Fruit fly (Drosophila melanogaster) whole organism, pupa: ENCODE results near the gene CG1983.

Source experiments
- CG10348 ChIP-seq: fragments of 200-800 bp; sonication (Bioruptor generic); IDR thresholded peaks from 2 replicates; pipeline ENCODE4 v1.3.6; 2022; ENCODE audit warnings: missing biosample characterization, missing genetic modification characterization
- CG12605 ChIP-seq: fragments of 200-800 bp; sonication (Bioruptor generic); IDR thresholded peaks from 2 replicates; pipeline ENCODE4 v1.3.6; 2022; ENCODE audit warnings: missing biosample characterization, missing genetic modification characterization
- CG13204 ChIP-seq: fragments of 200-800 bp; sonication (Bioruptor generic); optimal IDR thresholded peaks from 2 replicates; lab custom pipeline; 2018; ENCODE audit warnings: missing biosample characterization, mild to moderate bottlenecking, missing genetic modification characterization, moderate library complexity
- CG14655 ChIP-seq: fragments of 200-800 bp; sonication (Bioruptor generic); optimal IDR thresholded peaks from 3 replicates; lab custom pipeline; 2017; ENCODE audit warnings: mild to moderate bottlenecking, missing biosample characterization, missing genetic modification reagents, missing genetic modification characterization
- CG15710 ChIP-seq: fragments of 200-800 bp; sonication (Bioruptor generic); optimal IDR thresholded peaks from 2 replicates; lab custom pipeline; 2018; ENCODE audit warnings: missing biosample characterization, mild to moderate bottlenecking, missing genetic modification characterization, moderate library complexity
- CG17806 ChIP-seq: fragments of 200-800 bp; sonication (Bioruptor generic); optimal IDR thresholded peaks from 2 replicates; lab custom pipeline; 2018; ENCODE audit warnings: missing biosample characterization, mild to moderate bottlenecking, missing genetic modification characterization, moderate library complexity
- CG32121 ChIP-seq: fragments of 200-800 bp; sonication (Bioruptor generic); IDR thresholded peaks from 2 replicates; pipeline ENCODE4 v1.3.6; 2022; ENCODE audit warnings: missing biosample characterization, missing genetic modification characterization
- CG34367 ChIP-seq: fragments of 200-800 bp; sonication (Bioruptor generic); optimal IDR thresholded peaks from 2 replicates; lab custom pipeline; 2018; ENCODE audit warnings: missing biosample characterization, mild to moderate bottlenecking, missing genetic modification characterization
- CG4496 ChIP-seq: fragments of 200-800 bp; sonication (Bioruptor generic); IDR thresholded peaks from 3 replicates; pipeline ENCODE4 v1.3.6; 2022; ENCODE audit warnings: missing biosample characterization, missing genetic modification characterization
- CG8159 ChIP-seq: fragments of 200-800 bp; sonication (Bioruptor generic); optimal IDR thresholded peaks from 3 replicates; lab custom pipeline; 2018; ENCODE audit warnings: missing biosample characterization, mild to moderate bottlenecking, missing genetic modification characterization, moderate library complexity
- CG8301 ChIP-seq: fragments of 200-800 bp; sonication (Bioruptor generic); optimal IDR thresholded peaks from 2 replicates; lab custom pipeline; 2018; ENCODE audit warnings: missing biosample characterization, mild to moderate bottlenecking, missing genetic modification characterization
- CG9948 ChIP-seq: fragments of 200-800 bp; sonication (Bioruptor generic); optimal IDR thresholded peaks from 2 replicates; lab custom pipeline; 2018; ENCODE audit warnings: missing biosample characterization, mild to moderate bottlenecking, missing genetic modification characterization, moderate library complexity
- D1 ChIP-seq: fragments of 200-800 bp; sonication (Bioruptor generic); optimal IDR thresholded peaks from 2 replicates; lab custom pipeline; 2018; ENCODE audit warnings: missing biosample characterization, mild to moderate bottlenecking, missing genetic modification characterization, moderate library complexity
- EcR ChIP-seq: fragments of 200-800 bp; sonication (Bioruptor generic); optimal IDR thresholded peaks from 3 replicates; lab custom pipeline; 2019; ENCODE audit warnings: missing biosample characterization, missing genetic modification characterization, mild to moderate bottlenecking, moderate library complexity, missing genetic modification reagents
- Ets98B ChIP-seq: fragments of 200-800 bp; sonication (Bioruptor generic); IDR thresholded peaks from 2 replicates; pipeline ENCODE4 v1.3.6; 2022; ENCODE audit warnings: missing biosample characterization, missing genetic modification characterization
- Pif1A ChIP-seq: fragments of 200-800 bp; sonication (Bioruptor generic); optimal IDR thresholded peaks from 3 replicates; lab custom pipeline; 2016; ENCODE audit warnings: missing biosample characterization, missing genetic modification characterization
- Pif1B ChIP-seq: fragments of 200-800 bp; sonication (Bioruptor generic); optimal IDR thresholded peaks from 3 replicates; lab custom pipeline; 2016; ENCODE audit warnings: missing biosample characterization, missing genetic modification characterization
- Snoo ChIP-seq: fragments of 200-800 bp; sonication (Bioruptor generic); optimal IDR thresholded peaks from 3 replicates; lab custom pipeline; 2017; ENCODE audit warnings: missing biosample characterization, mild to moderate bottlenecking, missing genetic modification characterization, inconsistent platforms
- fd96Ca ChIP-seq: fragments of 200-800 bp; sonication (Bioruptor generic); IDR thresholded peaks from 3 replicates; pipeline ENCODE4 v1.3.6; 2022; ENCODE audit warnings: missing biosample characterization, missing genetic modification characterization
- gl ChIP-seq: fragments of 200-800 bp; sonication (Bioruptor generic); optimal IDR thresholded peaks from 2 replicates; lab custom pipeline; 2018; ENCODE audit warnings: missing biosample characterization, mild to moderate bottlenecking, missing genetic modification characterization
- rn ChIP-seq: fragments of 200-800 bp; sonication (Bioruptor generic); IDR thresholded peaks from 2 replicates; pipeline ENCODE4 v1.3.6; 2022; ENCODE audit warnings: missing biosample characterization, missing genetic modification characterization

The CG1983 gene

dm6 chr3R:30175045-30175589 lies 2.4 kb downstream of the CG1983 start:
- no peak for TF ChIP-seq rn (GFP tag; lab: Robert Waterston, UW)
- no peak for TF ChIP-seq EcR (GFP tag; lab: Kevin White, UChicago)
- TF ChIP-seq CG8301 (tag; lab: Kevin White, UChicago): no peak
- no peak for TF ChIP-seq Ets98B (GFP tag; lab: Robert Waterston, UW)
- no peak for TF ChIP-seq Snoo (tag; lab: Kevin White, UChicago)
- no peak for TF ChIP-seq CG32121 (GFP tag; lab: Robert Waterston, UW)
- TF ChIP-seq CG34367: no peak
- no peak for TF ChIP-seq Pif1A (GFP tag; lab: Kevin White, UChicago)
- no peak for TF ChIP-seq gl (tag; lab: Kevin White, UChicago)
- no peak for TF ChIP-seq CG13204
- TF ChIP-seq CG12605 (GFP tag; lab: Robert Waterston, UW): no peak
- no peak for TF ChIP-seq CG4496 (GFP tag; lab: Robert Waterston, UW)
- TF ChIP-seq CG14655 (GFP tag; lab: Kevin White, UChicago): no peak

dm6 chr3R:30174160-30175002 lies 3.1 kb downstream of the CG1983 start, which contains the start of gene Mlc2:
Gene Mlc2 (minus strand): TSS chr3R:30174551.
- no peak for TF ChIP-seq CG17806
- no peak for TF ChIP-seq CG15710 (tag; lab: Kevin White, UChicago)
- no peak for TF ChIP-seq CG32121 (GFP tag; lab: Robert Waterston, UW)
- no peak for TF ChIP-seq CG8159 (tag; lab: Kevin White, UChicago)
- TF ChIP-seq D1 (tag; lab: Kevin White, UChicago): no peak

- TF ChIP-seq CG10348 (GFP tag; lab: Robert Waterston, UW): peak; percentile 59
- TF ChIP-seq Pif1A (GFP tag; lab: Kevin White, UChicago): peak; percentile 86
- peak; percentile 93 for TF ChIP-seq CG32121 (GFP tag; lab: Robert Waterston, UW)
- TF ChIP-seq CG12605 (GFP tag; lab: Robert Waterston, UW): peak; percentile 90
- peak; percentile 70 for TF ChIP-seq CG15710 (tag; lab: Kevin White, UChicago)
- peak; percentile 95 for TF ChIP-seq Ets98B (GFP tag; lab: Robert Waterston, UW)
- peak; percentile 80 for TF ChIP-seq CG8301 (tag; lab: Kevin White, UChicago)
- TF ChIP-seq EcR (GFP tag; lab: Kevin White, UChicago): peak; percentile 27
- peak; percentile 96 for TF ChIP-seq CG4496 (GFP tag; lab: Robert Waterston, UW)
- TF ChIP-seq CG14655 (GFP tag; lab: Kevin White, UChicago): peak; percentile 86
- no peak for TF ChIP-seq CG13204
- TF ChIP-seq CG9948 (tag; lab: Kevin White, UChicago): peak; percentile 72
- TF ChIP-seq CG34367: peak; percentile 67
- peak; percentile 92 for TF ChIP-seq fd96Ca
- peak; percentile 72 for TF ChIP-seq CG8159 (tag; lab: Kevin White, UChicago)
- peak; percentile 21 for TF ChIP-seq gl (tag; lab: Kevin White, UChicago)
- TF ChIP-seq Snoo (tag; lab: Kevin White, UChicago): peak; percentile 81
- peak; percentile 73 for TF ChIP-seq CG17806
- TF ChIP-seq rn (GFP tag; lab: Robert Waterston, UW): peak; percentile 91
- TF ChIP-seq D1 (tag; lab: Kevin White, UChicago): peak; percentile 13
- TF ChIP-seq Pif1B (GFP tag; lab: Kevin White, UChicago): peak; percentile 87
These were observed 6.5 kb downstream of the CG1983 start, which contains the start of gene Rsod for dm6 chr3R:30170671-30171667. Gene Rsod (minus strand): TSS chr3R:30171207.

dm6 chr3R:30166159-30166784 lies 11.2 kb downstream of the CG1983 start, which contains the start of gene VhaAC45RP:
Gene VhaAC45RP (minus strand): TSS chr3R:30166419.
- TF ChIP-seq D1 (tag; lab: Kevin White, UChicago) (no peak), CG4496 (GFP tag; lab: Robert Waterston, UW) (no peak), Ets98B (GFP tag; lab: Robert Waterston, UW) (no peak), CG8159 (tag; lab: Kevin White, UChicago) (no peak), Pif1A (GFP tag; lab: Kevin White, UChicago) (no peak), CG17806 (no peak)

dm6 chr3R:30164162-30164561 lies 13.3 kb downstream of the CG1983 start:
- peak; percentile 70 for TF ChIP-seq CG12605 (GFP tag; lab: Robert Waterston, UW)
- TF ChIP-seq rn (GFP tag; lab: Robert Waterston, UW): peak; percentile 59; the same call in 1 of the 2 replicates
- TF ChIP-seq CG14655 (GFP tag; lab: Kevin White, UChicago): peak; percentile 77
- TF ChIP-seq CG4496 (GFP tag; lab: Robert Waterston, UW): peak; percentile 88
- peak; percentile 92 for TF ChIP-seq CG32121 (GFP tag; lab: Robert Waterston, UW)
- no peak for TF ChIP-seq D1 (tag; lab: Kevin White, UChicago)
- no peak for TF ChIP-seq gl (tag; lab: Kevin White, UChicago)
- TF ChIP-seq EcR (GFP tag; lab: Kevin White, UChicago): no peak
- peak; percentile 12 for TF ChIP-seq Snoo (tag; lab: Kevin White, UChicago)
- TF ChIP-seq CG9948 (tag; lab: Kevin White, UChicago): peak; percentile 5
- peak; percentile 72 for TF ChIP-seq CG8301 (tag; lab: Kevin White, UChicago)
- TF ChIP-seq CG10348 (GFP tag; lab: Robert Waterston, UW): no peak
- no peak for TF ChIP-seq CG8159 (tag; lab: Kevin White, UChicago)
- no peak for TF ChIP-seq CG34367
- TF ChIP-seq CG17806: peak; percentile 32
- TF ChIP-seq CG13204: no peak
- TF ChIP-seq Pif1B (GFP tag; lab: Kevin White, UChicago): peak; percentile 57
- peak; percentile 87 for TF ChIP-seq Ets98B (GFP tag; lab: Robert Waterston, UW)
- TF ChIP-seq CG15710 (tag; lab: Kevin White, UChicago): no peak
- TF ChIP-seq Pif1A (GFP tag; lab: Kevin White, UChicago): peak; percentile 46
- peak; percentile 85 for TF ChIP-seq fd96Ca
